Worm (Caenorhabditis elegans) whole organism, L4/young adult: ENCODE results near the gene pgp-13.

ENCODE experiments used
- W03F9.2 ChIP-seq: fragments of 150-350 bp; optimal IDR thresholded peaks from 2 replicates; lab custom pipeline; 2014; ENCODE audit warnings: missing biosample characterization, missing genetic modification characterization
- dao-5 ChIP-seq: sonication (generic microtip); optimal IDR thresholded peaks from 2 replicates; lab custom pipeline; 2016; ENCODE audit warnings: missing genotype, missing genetic modification characterization, moderate library complexity, missing compliant biosample characterization
- him-1 ChIP-seq: sonication (generic microtip); optimal IDR thresholded peaks from 2 replicates; lab custom pipeline; 2016; ENCODE audit warnings: missing genotype, missing genetic modification reagents, missing genetic modification characterization, missing compliant biosample characterization

Gene pgp-13

ce11 chrX:12787624-12788023 lies 49.1 kb downstream of the pgp-13 start, which contains the start of gene str-124:
Gene str-124 (plus strand): TSS chrX:12787924.
- TF ChIP-seq him-1 (no peak), dao-5 (tag; lab: Kevin White, UChicago) (no peak), W03F9.2 (tag; lab: Kevin White, UChicago) (no peak)

ce11 chrX:12790036-12790435 lies 51.5 kb downstream of the pgp-13 start, which contains the start of gene str-123:
Gene str-123 (plus strand): TSS chrX:12790336.
- TF ChIP-seq dao-5 (tag; lab: Kevin White, UChicago) (no peak), him-1 (no peak), W03F9.2 (tag; lab: Kevin White, UChicago) (no peak)

DNA sequence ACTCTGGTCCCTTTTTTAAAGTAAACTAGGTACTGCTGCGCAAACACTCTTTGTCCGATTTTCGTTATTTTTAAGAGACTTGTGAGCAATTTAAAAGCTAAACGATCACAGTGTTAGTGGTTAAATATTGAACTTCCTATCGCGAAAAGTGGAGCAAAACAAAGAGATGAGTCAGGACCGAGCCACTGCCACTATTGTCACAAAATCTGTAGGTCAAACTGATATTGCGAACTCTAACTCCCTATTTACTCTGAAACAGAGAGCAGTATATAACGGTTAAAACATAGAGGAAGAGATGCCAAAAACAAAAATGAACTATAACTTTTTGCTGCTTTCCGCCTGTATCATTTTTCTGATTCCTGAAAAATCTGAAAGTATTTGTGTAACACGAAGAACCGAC lies 54.0 kb downstream of the pgp-13 start, which contains the start of gene abf-5:
TSS of gene abf-5 (plus strand) at position 301 of the 400 bp plus-strand sequence.
- TF ChIP-seq dao-5 (tag; lab: Kevin White, UChicago): no peak
- no peak for TF ChIP-seq him-1
- TF ChIP-seq W03F9.2 (tag; lab: Kevin White, UChicago): no peak

- no peak for TF ChIP-seq W03F9.2 (tag; lab: Kevin White, UChicago)
- TF ChIP-seq dao-5 (tag; lab: Kevin White, UChicago): no peak
- no peak for TF ChIP-seq him-1
Observed at ce11 chrX:12793075-12793474, 54.5 kb downstream of the pgp-13 start.
